Fruit fly (Drosophila melanogaster) whole organism, embryonic: ENCODE data around the gene CtsF.

Experiments
- Abd-B ChIP-seq: fragments of 200-800 bp; sonication (Bioruptor generic); optimal IDR thresholded peaks from 2 replicates; lab custom pipeline; 2018; ENCODE audit warnings: missing biosample characterization, mild to moderate bottlenecking, missing genetic modification characterization, moderate library complexity
- Bdp1 ChIP-seq: fragments of 200-800 bp; sonication (Bioruptor generic); optimal IDR thresholded peaks from 3 replicates; lab custom pipeline; 2016; ENCODE audit warnings: missing biosample characterization, missing genetic modification characterization
- CG10147 ChIP-seq: fragments of 200-800 bp; sonication (Bioruptor generic); optimal IDR thresholded peaks from 2 replicates; lab custom pipeline; 2019; ENCODE audit warnings: missing biosample characterization, mild to moderate bottlenecking, missing genetic modification characterization, moderate library complexity
- CG10209 ChIP-seq: fragments of 200-800 bp; sonication (Bioruptor generic); optimal IDR thresholded peaks from 3 replicates; lab custom pipeline; 2017; ENCODE audit warnings: missing biosample characterization, mild to moderate bottlenecking, missing genetic modification characterization, missing genetic modification reagents
- CG10366 ChIP-seq: fragments of 200-800 bp; sonication (Bioruptor generic); IDR thresholded peaks from 2 replicates; pipeline ENCODE4 v1.3.6; 2022; ENCODE audit warnings: missing biosample characterization, missing genetic modification characterization
- CG11456 ChIP-seq: fragments of 200-800 bp; sonication (Bioruptor generic); IDR thresholded peaks from 3 replicates; pipeline ENCODE4 v1.3.6; 2022; ENCODE audit warnings: missing biosample characterization, missing genetic modification characterization
- CG11723 ChIP-seq: fragments of 200-800 bp; sonication (Bioruptor generic); optimal IDR thresholded peaks from 2 replicates; lab custom pipeline; 2017; ENCODE audit warnings: missing biosample characterization, mild to moderate bottlenecking, missing genetic modification characterization
- CG12104 ChIP-seq: fragments of 200-800 bp; sonication (Bioruptor generic); optimal IDR thresholded peaks from 3 replicates; lab custom pipeline; 2016; ENCODE audit warnings: missing biosample characterization, missing genetic modification characterization
- CG12659 ChIP-seq: fragments of 200-800 bp; sonication (Bioruptor generic); optimal IDR thresholded peaks from 3 replicates; lab custom pipeline; 2017; ENCODE audit warnings: mild to moderate bottlenecking, missing biosample characterization, missing genetic modification reagents, missing genetic modification characterization
- CG12744 ChIP-seq: fragments of 200-800 bp; sonication (Bioruptor generic); optimal IDR thresholded peaks from 2 replicates; lab custom pipeline; 2016; ENCODE audit warnings: missing biosample characterization, missing genetic modification characterization
- CG13123 ChIP-seq: fragments of 200-800 bp; sonication (Bioruptor generic); optimal IDR thresholded peaks from 2 replicates; lab custom pipeline; 2016; ENCODE audit warnings: missing biosample characterization, missing genetic modification characterization
- CG13775 ChIP-seq: fragments of 200-800 bp; sonication (Bioruptor generic); optimal IDR thresholded peaks from 3 replicates; lab custom pipeline; 2017; ENCODE audit warnings: missing biosample characterization, mild to moderate bottlenecking, missing genetic modification characterization
- CG1529 ChIP-seq: fragments of 200-800 bp; sonication (Bioruptor generic); optimal IDR thresholded peaks from 3 replicates; lab custom pipeline; 2018; ENCODE audit warnings: missing biosample characterization, missing genetic modification characterization
- CG15601 ChIP-seq: fragments of 200-800 bp; sonication (Bioruptor generic); optimal IDR thresholded peaks from 3 replicates; lab custom pipeline; 2019; ENCODE audit warnings: missing biosample characterization, mild to moderate bottlenecking, missing genetic modification characterization, moderate library complexity
- CG17359 ChIP-seq: fragments of 200-800 bp; sonication (Bioruptor generic); optimal IDR thresholded peaks from 3 replicates; lab custom pipeline; 2018; ENCODE audit warnings: missing biosample characterization, mild to moderate bottlenecking, missing genetic modification characterization, moderate library complexity
- CG3281 ChIP-seq: fragments of 200-800 bp; sonication (Bioruptor generic); optimal IDR thresholded peaks from 3 replicates; lab custom pipeline; 2017; ENCODE audit warnings: missing biosample characterization, mild to moderate bottlenecking, missing genetic modification characterization
- CG33557 ChIP-seq: fragments of 200-800 bp; sonication (Bioruptor generic); optimal IDR thresholded peaks from 2 replicates; lab custom pipeline; 2019; ENCODE audit warnings: missing biosample characterization, mild to moderate bottlenecking, missing genetic modification characterization, moderate library complexity
- CG3838 ChIP-seq: fragments of 200-800 bp; sonication (Bioruptor generic); optimal IDR thresholded peaks from 3 replicates; lab custom pipeline; 2016; ENCODE audit warnings: missing biosample characterization, missing genetic modification characterization
- CG5953 ChIP-seq: fragments of 200-800 bp; sonication (Bioruptor generic); IDR thresholded peaks from 2 replicates; pipeline ENCODE4 v1.3.6; 2022; ENCODE audit warnings: missing biosample characterization, missing genetic modification characterization
- CG7928 ChIP-seq: fragments of 200-800 bp; sonication (Bioruptor generic); optimal IDR thresholded peaks from 2 replicates; lab custom pipeline; 2017; ENCODE audit warnings: missing biosample characterization, mild to moderate bottlenecking, missing genetic modification characterization
- CG8290 ChIP-seq, 3 experiments: fragments of 200-800 bp; sonication (Bioruptor generic); optimal IDR thresholded peaks; 2 replicates each; lab custom pipeline; 2016 to 2019; ENCODE audit warnings: missing biosample characterization in 3 of 3, missing genetic modification characterization in 3 of 3, mild to moderate bottlenecking in 2 of 3, moderate library complexity in 1 of 3
- CG8944 ChIP-seq: fragments of 200-800 bp; sonication (Bioruptor generic); optimal IDR thresholded peaks from 3 replicates; lab custom pipeline; 2016; ENCODE audit warnings: missing biosample characterization, missing genetic modification characterization
- Dip3 ChIP-seq: fragments of 200-800 bp; sonication (Bioruptor generic); optimal IDR thresholded peaks from 3 replicates; lab custom pipeline; 2016; ENCODE audit warnings: missing biosample characterization, missing genetic modification characterization
- Doc3 ChIP-seq: fragments of 200-800 bp; sonication (Bioruptor generic); IDR thresholded peaks from 3 replicates; pipeline ENCODE4 v1.3.6; 2022; ENCODE audit warnings: missing biosample characterization, missing genetic modification characterization; ENCODE audit not compliant: partially characterized antibody
- Gug ChIP-seq: fragments of 200-800 bp; sonication (Bioruptor generic); IDR thresholded peaks from 4 replicates; pipeline ENCODE4 v1.3.6; 2022; ENCODE audit warnings: missing biosample characterization, missing genetic modification characterization
- HLH4C ChIP-seq: fragments of 200-800 bp; sonication (Bioruptor generic); IDR thresholded peaks from 3 replicates; pipeline ENCODE4 v1.3.6; 2022; ENCODE audit warnings: missing biosample characterization, missing genetic modification characterization; ENCODE audit not compliant: partially characterized antibody
- Hey ChIP-seq: fragments of 200-800 bp; sonication (Bioruptor generic); optimal IDR thresholded peaks from 3 replicates; lab custom pipeline; 2018; ENCODE audit warnings: missing biosample characterization, mild to moderate bottlenecking, missing genetic modification characterization
- HmgD ChIP-seq: fragments of 200-800 bp; sonication (Bioruptor generic); optimal IDR thresholded peaks from 3 replicates; lab custom pipeline; 2016; ENCODE audit warnings: missing biosample characterization, missing genetic modification characterization
- Hr51 ChIP-seq, 2 experiments: fragments of 200-800 bp; sonication (Bioruptor generic); optimal IDR thresholded peaks; 2 replicates in 1 of 2; 3 replicates in 1 of 2; lab custom pipeline; 2016 to 2018; ENCODE audit warnings: missing biosample characterization in 2 of 2, missing genetic modification characterization in 2 of 2, mild to moderate bottlenecking in 1 of 2, moderate library complexity in 1 of 2
- NC2β ChIP-seq: fragments of 200-800 bp; sonication (Bioruptor generic); optimal IDR thresholded peaks from 2 replicates; lab custom pipeline; 2016; ENCODE audit warnings: missing biosample characterization, missing genetic modification characterization
- NK7.1 ChIP-seq: fragments of 200-800 bp; sonication (Bioruptor generic); optimal IDR thresholded peaks from 3 replicates; lab custom pipeline; 2016; ENCODE audit warnings: missing biosample characterization, missing genetic modification characterization
- chn ChIP-seq: fragments of 200-800 bp; sonication (Bioruptor generic); optimal IDR thresholded peaks from 2 replicates; lab custom pipeline; 2016; ENCODE audit warnings: missing biosample characterization, missing genetic modification characterization
- danr ChIP-seq: fragments of 200-800 bp; sonication (Bioruptor generic); IDR thresholded peaks from 2 replicates; pipeline ENCODE4 v1.3.6; 2022; ENCODE audit warnings: missing biosample characterization, missing genetic modification characterization
- dimm ChIP-seq: fragments of 200-800 bp; sonication (Bioruptor generic); IDR thresholded peaks from 2 replicates; pipeline ENCODE4 v1.3.6; 2022; ENCODE audit warnings: missing biosample characterization, missing genetic modification characterization
- fd64A ChIP-seq: fragments of 200-800 bp; sonication (Bioruptor generic); optimal IDR thresholded peaks from 3 replicates; lab custom pipeline; 2018; ENCODE audit warnings: missing biosample characterization, mild to moderate bottlenecking, missing genetic modification characterization
- fru ChIP-seq: fragments of >200 bp; optimal IDR thresholded peaks from 2 replicates; lab custom pipeline; 2017
- gcm2 ChIP-seq: fragments of 200-800 bp; sonication (Bioruptor generic); optimal IDR thresholded peaks from 2 replicates; lab custom pipeline; 2016; ENCODE audit warnings: missing biosample characterization, missing genetic modification characterization
- ind ChIP-seq: fragments of 200-800 bp; sonication (Bioruptor generic); optimal IDR thresholded peaks from 3 replicates; lab custom pipeline; 2016; ENCODE audit warnings: missing biosample characterization, missing genetic modification characterization
- kay ChIP-seq: fragments of 200-800 bp; sonication (Bioruptor generic); optimal IDR thresholded peaks from 2 replicates; lab custom pipeline; 2016; ENCODE audit warnings: missing biosample characterization, missing genetic modification characterization
- onecut ChIP-seq: fragments of 200-800 bp; sonication (Bioruptor generic); IDR thresholded peaks from 2 replicates; pipeline ENCODE4 v1.3.6; 2022; ENCODE audit warnings: missing biosample characterization, missing genetic modification characterization
- pan ChIP-seq, 4 experiments: fragments of >200 bp in 3 of 4; fragments of 200-800 bp in 1 of 4; sonication (Bioruptor generic) in 1 of 4; optimal IDR thresholded peaks in 3 of 4; IDR thresholded peaks in 1 of 4; 2 replicates each; pipeline versions ENCODE4 v1.3.6 to Lab custom; 2017 to 2022; ENCODE audit warnings: missing biosample characterization in 2 of 4, missing genetic modification characterization in 2 of 4, mixed read lengths in 1 of 4
- phol ChIP-seq: fragments of 200-800 bp; sonication (Bioruptor generic); optimal IDR thresholded peaks from 3 replicates; lab custom pipeline; 2018; ENCODE audit warnings: missing biosample characterization, mild to moderate bottlenecking, missing genetic modification characterization, moderate library complexity
- psq ChIP-seq: fragments of 200-800 bp; sonication (Bioruptor generic); optimal IDR thresholded peaks from 2 replicates; lab custom pipeline; 2017; ENCODE audit warnings: missing biosample characterization, missing genetic modification characterization
- ranshi ChIP-seq: fragments of 200-800 bp; sonication (Bioruptor generic); IDR thresholded peaks from 2 replicates; pipeline ENCODE4 v1.3.6; 2022; ENCODE audit warnings: missing biosample characterization, missing genetic modification characterization
- repo ChIP-seq: fragments of 200-800 bp; sonication (Bioruptor generic); optimal IDR thresholded peaks from 2 replicates; lab custom pipeline; 2016; ENCODE audit warnings: missing biosample characterization, missing genetic modification characterization
- sisA ChIP-seq: fragments of 200-800 bp; sonication (Bioruptor generic); IDR thresholded peaks from 2 replicates; pipeline ENCODE4 v1.3.6; 2022; ENCODE audit warnings: missing biosample characterization, missing genetic modification characterization
- unpg ChIP-seq: fragments of 200-800 bp; sonication (Bioruptor generic); optimal IDR thresholded peaks from 3 replicates; lab custom pipeline; 2018; ENCODE audit warnings: missing biosample characterization, mild to moderate bottlenecking, missing genetic modification characterization, moderate library complexity
- vnd ChIP-seq: fragments of 200-800 bp; sonication (Bioruptor generic); IDR thresholded peaks from 3 replicates; pipeline ENCODE4 v1.3.6; 2022; ENCODE audit warnings: missing biosample characterization, missing genetic modification characterization; ENCODE audit not compliant: partially characterized antibody

CtsF gene

dm6 chr3R:5211901-5212758, 39.4 kb downstream of the CtsF start (continued):
- TF ChIP-seq CG8290 (GFP tag; optimal IDR thresholded peaks at IDR 0.05; lab: Kevin White, UChicago) (peak; percentile 85), CG8290 (tag; optimal IDR thresholded peaks at IDR 0.05; lab: Kevin White, UChicago) (peak in 1 of 2 experiments; percentile 72), ranshi (GFP tag; lab: Robert Waterston, UW) (peak; percentile 59; the same call in 1 of the 2 replicates), Bdp1 (GFP tag; lab: Kevin White, UChicago) (peak; percentile 75), CG1529 (peak; percentile 70), CG12104 (peak; percentile 37), NK7.1 (peak; percentile 29), CG13775 (GFP tag; lab: Kevin White, UChicago) (peak; percentile 85), CG8944 (GFP tag; lab: Kevin White, UChicago) (peak; percentile 82), CG3281 (GFP tag; lab: Kevin White, UChicago) (no peak), CG3838 (GFP tag; lab: Kevin White, UChicago) (no peak), CG12744 (GFP tag; lab: Kevin White, UChicago) (peak; percentile 42), CG33557 (peak; percentile 95), chn (peak; percentile 91), CG7928 (GFP tag; lab: Kevin White, UChicago) (no peak), Hey (tag; lab: Kevin White, UChicago) (no peak), repo (GFP tag; lab: Kevin White, UChicago) (peak; percentile 69), Gug (GFP tag; lab: Robert Waterston, UW) (peak; percentile 64; the same call in 2 of the 4 replicates), CG10366 (GFP tag; lab: Robert Waterston, UW) (no peak; the same call in 1 of the 2 replicates), pan (optimal IDR thresholded peaks at IDR 0.05; lab: Kevin White, UChicago) (no peak), pan (GFP tag; optimal IDR thresholded peaks at IDR 0.05 in 1 of 2, IDR thresholded peaks at IDR 0.05 in 1 of 2) (peak in 1 of 2 experiments; percentile 68), fd64A (GFP tag; lab: Kevin White, UChicago) (no peak), CG10209 (peak; percentile 80), CG10147 (GFP tag; lab: Kevin White, UChicago) (no peak), fru (lab: Kevin White, UChicago) (no peak), Abd-B (GFP tag; lab: Kevin White, UChicago) (peak; percentile 74), CG11456 (GFP tag; lab: Robert Waterston, UW) (no peak), kay (GFP tag; lab: Kevin White, UChicago) (peak; percentile 45), CG13123 (peak; percentile 54), danr (GFP tag; lab: Robert Waterston, UW) (no peak), Doc3 (GFP tag; lab: Robert Waterston, UW) (no peak), CG11723 (GFP tag; lab: Kevin White, UChicago) (peak; percentile 44), onecut (GFP tag; lab: Robert Waterston, UW) (peak; percentile 66), sisA (peak; percentile 48), ind (GFP tag; lab: Kevin White, UChicago) (peak; percentile 35), gcm2 (GFP tag; lab: Kevin White, UChicago) (peak; percentile 24), psq (GFP tag; lab: Kevin White, UChicago) (no peak), dimm (GFP tag; lab: Robert Waterston, UW) (no peak), vnd (GFP tag; lab: Robert Waterston, UW) (no peak), CG17359 (tag; lab: Kevin White, UChicago) (peak; percentile 52), Dip3 (GFP tag; lab: Kevin White, UChicago) (peak; percentile 18), phol (peak; percentile 85), HmgD (GFP tag; lab: Kevin White, UChicago) (peak; percentile 14), HLH4C (GFP tag; lab: Robert Waterston, UW) (no peak), Hr51 (GFP tag; optimal IDR thresholded peaks at IDR 0.05; lab: Kevin White, UChicago) (peak; percentile 23 to 82), CG5953 (GFP tag; lab: Robert Waterston, UW) (no peak), NC2β (GFP tag; lab: Kevin White, UChicago) (peak; percentile 81), unpg (GFP tag; lab: Kevin White, UChicago) (peak; percentile 77), CG12659 (GFP tag; lab: Kevin White, UChicago) (peak; percentile 11), CG15601 (tag; lab: Kevin White, UChicago) (peak; percentile 65)
